Worm (Caenorhabditis elegans): Measurements from ENCODE around the gene C49F5.6.

- TF ChIP-seq F13C5.2 (tag; optimal IDR thresholded peaks at IDR 0.05) (no peak), ama-1 (optimal IDR thresholded peaks at IDR 0.05) (no peak), hmbx-1 (tag; optimal IDR thresholded peaks at IDR 0.05) (no peak), ets-7 (tag; optimal IDR thresholded peaks at IDR 0.05) (no peak)
Observed at ce11 chrX:11957246-11957645, 30.9 kb upstream of the C49F5.6 start, which contains the start of gene T08D10.5.

Data from whole organism, early embryonic.